Worm (Caenorhabditis elegans) whole organism, L1 larva: Measurements from ENCODE around the gene srh-268.

Source experiments
- F16B12.6 ChIP-seq: fragments of 150-350 bp; optimal IDR thresholded peaks from 2 replicates; lab custom pipeline; 2014; ENCODE audit warnings: missing biosample characterization, missing genetic modification characterization
- aha-1 ChIP-seq: fragments of 150-350 bp; optimal IDR thresholded peaks from 2 replicates; lab custom pipeline; 2014; ENCODE audit warnings: missing biosample characterization, missing genetic modification characterization
- alr-1 ChIP-seq: fragments of 200-800 bp; sonication (Bioruptor generic); optimal IDR thresholded peaks from 2 replicates; lab custom pipeline; 2018; ENCODE audit warnings: borderline replicate concordance, mild to moderate bottlenecking, missing genetic modification characterization, missing compliant biosample characterization
- aly-2 ChIP-seq: fragments of 150-350 bp; optimal IDR thresholded peaks from 2 replicates; lab custom pipeline; 2014; ENCODE audit warnings: missing biosample characterization, missing genetic modification characterization
- ama-1 ChIP-seq: fragments of 150-350 bp; optimal IDR thresholded peaks from 2 replicates; lab custom pipeline; 2014
- ceh-63 ChIP-seq: fragments of 200-800 bp; sonication (Bioruptor generic); optimal IDR thresholded peaks from 2 replicates; lab custom pipeline; 2018; ENCODE audit warnings: mild to moderate bottlenecking, missing genetic modification characterization, missing compliant biosample characterization
- dsc-1 ChIP-seq: sonication (generic microtip); optimal IDR thresholded peaks from 2 replicates; lab custom pipeline; 2016; ENCODE audit warnings: mild to moderate bottlenecking, missing genetic modification characterization, missing compliant biosample characterization
- efl-3 ChIP-seq: fragments of 200-800 bp; sonication (Bioruptor generic); optimal IDR thresholded peaks from 2 replicates; lab custom pipeline; 2018; ENCODE audit warnings: mild to moderate bottlenecking, missing genetic modification characterization, missing compliant biosample characterization
- egl-13 ChIP-seq: sonication (generic microtip); optimal IDR thresholded peaks from 2 replicates; lab custom pipeline; 2016; ENCODE audit warnings: missing genotype, missing genetic modification reagents, missing genetic modification characterization, missing compliant biosample characterization
- elt-2 ChIP-seq: sonication (generic microtip); optimal IDR thresholded peaks from 2 replicates; lab custom pipeline; 2016; ENCODE audit warnings: missing genetic modification characterization, mild to moderate bottlenecking, inconsistent platforms, missing compliant biosample characterization, missing genetic modification reagents
- elt-3 ChIP-seq, 6 experiments: fragments of 150-350 bp in 1 of 6; sonication (generic microtip); optimal IDR thresholded peaks; 2 replicates each; lab custom pipeline; 2017 to 2018; ENCODE audit warnings: missing biosample characterization in 6 of 6, missing genetic modification characterization in 6 of 6, inconsistent platforms in 1 of 6
- fkh-10 ChIP-seq: sonication (generic microtip); optimal IDR thresholded peaks from 2 replicates; lab custom pipeline; 2017; ENCODE audit warnings: missing biosample characterization, missing genetic modification reagents, missing genetic modification characterization
- fkh-4 ChIP-seq: sonication (generic microtip); optimal IDR thresholded peaks from 2 replicates; lab custom pipeline; 2016; ENCODE audit warnings: missing compliant biosample characterization, missing genetic modification characterization, borderline replicate concordance
- fkh-8 ChIP-seq: sonication (generic microtip); optimal IDR thresholded peaks from 2 replicates; lab custom pipeline; 2016; ENCODE audit warnings: mild to moderate bottlenecking, missing genetic modification characterization, missing compliant biosample characterization
- fos-1 ChIP-seq: fragments of 150-350 bp; optimal IDR thresholded peaks from 2 replicates; lab custom pipeline; 2014; ENCODE audit warnings: missing biosample characterization, missing genetic modification characterization
- grh-1 ChIP-seq: fragments of 200-800 bp; sonication (Bioruptor generic); IDR thresholded peaks from 2 replicates; pipeline ENCODE4 v1.3.6; 2022; ENCODE audit warnings: missing genetic modification reagents, missing genetic modification characterization, missing compliant biosample characterization
- hlh-17 ChIP-seq: fragments of 200-800 bp; sonication (Bioruptor generic); optimal IDR thresholded peaks from 2 replicates; lab custom pipeline; 2018; ENCODE audit warnings: missing genetic modification characterization, mild to moderate bottlenecking, missing compliant biosample characterization, moderate library complexity, borderline replicate concordance
- hlh-4 ChIP-seq: sonication (generic microtip); optimal IDR thresholded peaks from 2 replicates; lab custom pipeline; 2016; ENCODE audit warnings: mild to moderate bottlenecking, missing genetic modification characterization, missing compliant biosample characterization
- hpl-2 ChIP-seq: fragments of 150-350 bp; optimal IDR thresholded peaks from 2 replicates; lab custom pipeline; 2014; ENCODE audit warnings: missing biosample characterization, missing genetic modification reagents, missing genetic modification characterization
- irx-1 ChIP-seq: sonication (generic microtip); optimal IDR thresholded peaks from 2 replicates; lab custom pipeline; 2016; ENCODE audit warnings: missing genetic modification characterization, missing compliant biosample characterization
- lin-13 ChIP-seq: fragments of 150-350 bp; optimal IDR thresholded peaks from 2 replicates; lab custom pipeline; 2014; ENCODE audit warnings: missing biosample characterization, missing genetic modification reagents, missing genetic modification characterization
- lin-35 ChIP-seq, 2 experiments: fragments of 150-350 bp; optimal IDR thresholded peaks; 2 replicates each; lab custom pipeline; 2014; ENCODE audit warnings: missing biosample characterization in 2 of 2, missing genetic modification characterization in 2 of 2, missing genetic modification reagents in 2 of 2
- lin-39 ChIP-seq: fragments of 150-350 bp; optimal IDR thresholded peaks from 2 replicates; lab custom pipeline; 2014; ENCODE audit warnings: missing biosample characterization, missing genetic modification reagents, missing genetic modification characterization
- lir-3 ChIP-seq: sonication (generic microtip); optimal IDR thresholded peaks from 2 replicates; lab custom pipeline; 2016; ENCODE audit warnings: mild to moderate bottlenecking, missing genetic modification characterization, moderate library complexity, missing compliant biosample characterization; ENCODE audit not compliant: poor library complexity
- lsy-2 ChIP-seq, 2 experiments: fragments of 150-350 bp; optimal IDR thresholded peaks; 2 replicates each; lab custom pipeline; 2014; ENCODE audit warnings: missing biosample characterization in 2 of 2, missing genetic modification characterization in 2 of 2
- mdl-1 ChIP-seq, 2 experiments: fragments of 150-350 bp; optimal IDR thresholded peaks; 2 replicates each; lab custom pipeline; 2014 to 2017; ENCODE audit warnings: missing biosample characterization in 2 of 2, missing genetic modification characterization in 2 of 2, inconsistent platforms in 1 of 2
- mef-2 ChIP-seq: fragments of 150-350 bp; optimal IDR thresholded peaks from 2 replicates; lab custom pipeline; 2014; ENCODE audit warnings: missing biosample characterization, missing genetic modification characterization
- nhr-11 ChIP-seq: fragments of 150-350 bp; optimal IDR thresholded peaks from 2 replicates; lab custom pipeline; 2014; ENCODE audit warnings: missing biosample characterization, missing genetic modification characterization
- nhr-19 ChIP-seq: fragments of 200-800 bp; sonication (Bioruptor generic); conservative IDR thresholded peaks from 2 replicates; pipeline ENCODE4 v1.3.6; 2022; ENCODE audit warnings: missing genetic modification characterization, missing compliant biosample characterization
- nhr-237 ChIP-seq: fragments of 150-350 bp; optimal IDR thresholded peaks from 2 replicates; lab custom pipeline; 2014; ENCODE audit warnings: missing biosample characterization, missing genetic modification characterization
- nhr-28 ChIP-seq: fragments of 150-350 bp; optimal IDR thresholded peaks from 2 replicates; lab custom pipeline; 2014; ENCODE audit warnings: missing biosample characterization, missing genetic modification characterization
- nhr-71 ChIP-seq: sonication (generic microtip); optimal IDR thresholded peaks from 2 replicates; lab custom pipeline; 2016; ENCODE audit warnings: mild to moderate bottlenecking, missing genetic modification characterization, moderate library complexity, missing compliant biosample characterization
- nhr-84 ChIP-seq: sonication (generic microtip); optimal IDR thresholded peaks from 2 replicates; lab custom pipeline; 2017; ENCODE audit warnings: missing biosample characterization, missing genetic modification characterization
- nhr-85 ChIP-seq: sonication (generic microtip); peaks from one replicate; lab custom pipeline; 2016; ENCODE audit warnings: missing genetic modification characterization, inconsistent platforms, missing compliant biosample characterization
- nhr-90 ChIP-seq: sonication (generic microtip); optimal IDR thresholded peaks from 2 replicates; lab custom pipeline; 2016; ENCODE audit warnings: mild to moderate bottlenecking, missing genetic modification characterization, missing compliant biosample characterization; ENCODE audit not compliant: poor library complexity
- rnt-1 ChIP-seq: sonication (generic microtip); optimal IDR thresholded peaks from 2 replicates; lab custom pipeline; 2016; ENCODE audit warnings: mild to moderate bottlenecking, missing genetic modification characterization, moderate library complexity, missing compliant biosample characterization
- snu-23 ChIP-seq: sonication (generic microtip); optimal IDR thresholded peaks from 2 replicates; lab custom pipeline; 2016; ENCODE audit warnings: missing genetic modification characterization, missing compliant biosample characterization
- sup-37 ChIP-seq: fragments of 200-800 bp; sonication (Bioruptor generic); optimal IDR thresholded peaks from 2 replicates; lab custom pipeline; 2018; ENCODE audit warnings: mild to moderate bottlenecking, missing genetic modification characterization, missing compliant biosample characterization
- vab-15 ChIP-seq: sonication (generic microtip); optimal IDR thresholded peaks from 2 replicates; lab custom pipeline; 2017; ENCODE audit warnings: missing genotype, mild to moderate bottlenecking, missing genetic modification characterization, missing compliant biosample characterization
- xbp-1 ChIP-seq: sonication (generic microtip); optimal IDR thresholded peaks from 2 replicates; lab custom pipeline; 2016; ENCODE audit warnings: missing genetic modification characterization, missing compliant biosample characterization
- zip-4 ChIP-seq: fragments of 200-800 bp; sonication (Bioruptor generic); optimal IDR thresholded peaks from 2 replicates; lab custom pipeline; 2018; ENCODE audit warnings: mild to moderate bottlenecking, missing genetic modification characterization, moderate library complexity, missing compliant biosample characterization
- ztf-4 ChIP-seq: fragments of 150-350 bp; optimal IDR thresholded peaks from 2 replicates; lab custom pipeline; 2014; ENCODE audit warnings: missing biosample characterization, missing genetic modification characterization

srh-268 gene

ce11 chrV:7545187-7545586 lies 6.1 kb downstream of the srh-268 start, which contains the start of the genes C54F6.19 and nhx-3 (continued):
- TF ChIP-seq zip-4 (GFP tag; lab: Kevin White, UChicago): no peak

ce11 chrV:7547479-7547878 lies 8.4 kb downstream of the srh-268 start, which contains the start of gene ftn-1:
ftn-1 (minus strand) TSS chrV:7547579.
- TF ChIP-seq nhr-28 (tag; lab: Kevin White, UChicago) (no peak), ztf-4 (tag; lab: Kevin White, UChicago) (no peak), efl-3 (no peak), fkh-10 (GFP tag; lab: Kevin White, UChicago) (no peak)

DNA sequence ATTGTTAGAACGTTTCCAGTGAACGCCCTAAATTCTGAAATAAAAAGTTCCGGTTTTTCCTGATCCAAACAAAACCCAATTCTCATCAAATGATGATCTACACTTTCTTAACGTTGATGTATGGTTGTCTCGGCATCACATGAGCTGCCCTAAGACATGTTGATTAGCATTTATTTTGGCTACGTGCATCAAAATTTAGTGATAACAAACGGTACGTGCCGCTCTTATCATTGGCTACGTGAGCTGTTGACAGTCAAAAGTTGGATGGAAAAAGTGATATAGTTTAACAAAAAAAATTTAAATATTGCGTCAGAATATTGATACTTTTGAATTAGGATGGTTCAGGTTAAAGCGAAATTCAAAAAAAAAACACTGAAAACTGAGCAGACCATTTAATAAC lies 8.9 kb downstream of the srh-268 start:
- no peak for TF ChIP-seq nhr-11 (tag; lab: Kevin White, UChicago)
- peak; percentile 88 for TF ChIP-seq elt-2 (tag; lab: Kevin White, UChicago)
- TF ChIP-seq mef-2 (tag; lab: Kevin White, UChicago): no peak
- TF ChIP-seq nhr-237 (tag; lab: Kevin White, UChicago): no peak
- TF ChIP-seq lin-35 (GFP tag; optimal IDR thresholded peaks at IDR 0.05; lab: Kevin White, UChicago): peak in 1 of 2 experiments; percentile 6
- no peak for TF ChIP-seq aly-2 (tag; lab: Kevin White, UChicago)

- TF ChIP-seq nhr-85 (tag; lab: Kevin White, UChicago) (peak; percentile 52), nhr-90 (tag; lab: Kevin White, UChicago) (peak; percentile 10), grh-1 (GFP tag; lab: Robert Waterston, UW) (0 out of 2 replicates have a peak, but pooled peaks have one; percentile 30), nhr-19 (GFP tag; lab: Robert Waterston, UW) (peak; percentile 36)
Observed at ce11 chrV:7548499-7548898, 9.4 kb downstream of the srh-268 start.

ce11 chrV:7551821-7552220 lies 12.7 kb downstream of the srh-268 start, which contains the start of gene F19F10.3:
F19F10.3 (plus strand) TSS chrV:7552121.
- no peak for TF ChIP-seq ceh-63 (GFP tag; lab: Kevin White, UChicago)
- peak; percentile 23 for TF ChIP-seq dsc-1 (tag; lab: Kevin White, UChicago)

- TF ChIP-seq irx-1 (no peak), ama-1 (lab: Kevin White, UChicago) (no peak), vab-15 (tag; lab: Kevin White, UChicago) (no peak), hlh-4 (tag; lab: Kevin White, UChicago) (peak; percentile 44), elt-3 (tag; optimal IDR thresholded peaks at IDR 0.05; lab: Kevin White, UChicago) (no peak), lin-13 (GFP tag; lab: Kevin White, UChicago) (no peak), fos-1 (tag; lab: Kevin White, UChicago) (no peak), alr-1 (no peak), lsy-2 (tag; optimal IDR thresholded peaks at IDR 0.05; lab: Kevin White, UChicago) (no peak), snu-23 (GFP tag; lab: Kevin White, UChicago) (no peak), hlh-17 (GFP tag; lab: Kevin White, UChicago) (no peak), fkh-8 (tag; lab: Kevin White, UChicago) (no peak), mdl-1 (tag; optimal IDR thresholded peaks at IDR 0.05; lab: Kevin White, UChicago) (no peak), nhr-71 (tag; lab: Kevin White, UChicago) (peak; percentile 8), aha-1 (tag; lab: Kevin White, UChicago) (no peak), zip-4 (GFP tag; lab: Kevin White, UChicago) (no peak), sup-37 (GFP tag; lab: Kevin White, UChicago) (no peak), F16B12.6 (tag; lab: Kevin White, UChicago) (no peak), hpl-2 (GFP tag; lab: Kevin White, UChicago) (no peak), lir-3 (tag; lab: Kevin White, UChicago) (no peak), mef-2 (tag; lab: Kevin White, UChicago) (no peak), lin-39 (no peak), xbp-1 (tag; lab: Kevin White, UChicago) (no peak), nhr-84 (no peak), rnt-1 (tag; lab: Kevin White, UChicago) (no peak), fkh-10 (GFP tag; lab: Kevin White, UChicago) (no peak), fkh-4 (peak; percentile 84), egl-13 (no peak), dsc-1 (tag; lab: Kevin White, UChicago) (peak; percentile 94)
Observed at ce11 chrV:7553873-7554362, 14.8 kb downstream of the srh-268 start, which contains the start of gene ttr-10. ttr-10 (minus strand) TSS chrV:7553923.
